Fruit fly (Drosophila melanogaster) whole organism, embryonic: ENCODE measurements around the gene HP1b.

Experiments used
- CG10321 ChIP-seq: fragments of 200-800 bp; sonication (Bioruptor generic); IDR thresholded peaks from 2 replicates; pipeline ENCODE4 v1.3.6; 2022; ENCODE audit warnings: missing biosample characterization, missing genetic modification characterization
- CG10959 ChIP-seq: fragments of 200-800 bp; sonication (Bioruptor generic); IDR thresholded peaks from 2 replicates; pipeline ENCODE4 v1.3.6; 2022; ENCODE audit warnings: missing biosample characterization, missing genetic modification characterization
- CG15011 ChIP-seq: fragments of 200-800 bp; sonication (Bioruptor generic); optimal IDR thresholded peaks from 3 replicates; lab custom pipeline; 2018; ENCODE audit warnings: missing biosample characterization, mild to moderate bottlenecking, missing genetic modification characterization
- CG15514 ChIP-seq: fragments of 200-800 bp; sonication (Bioruptor generic); optimal IDR thresholded peaks from 3 replicates; lab custom pipeline; 2017; ENCODE audit warnings: missing biosample characterization, missing genetic modification characterization, mild to moderate bottlenecking, moderate library complexity, missing genetic modification reagents
- CG2889 ChIP-seq: fragments of 200-800 bp; sonication (Bioruptor generic); IDR thresholded peaks from 3 replicates; pipeline ENCODE4 v1.3.6; 2022; ENCODE audit warnings: missing biosample characterization, missing genetic modification characterization
- CG33213 ChIP-seq: fragments of 200-800 bp; sonication (Bioruptor generic); optimal IDR thresholded peaks from 3 replicates; lab custom pipeline; 2016; ENCODE audit warnings: missing biosample characterization, missing genetic modification characterization
- CG34422 ChIP-seq: fragments of 200-800 bp; sonication (Bioruptor generic); IDR thresholded peaks from 3 replicates; pipeline ENCODE4 v1.3.6; 2022; ENCODE audit warnings: missing biosample characterization, missing genetic modification characterization
- CG4404 ChIP-seq: fragments of 200-800 bp; sonication (Bioruptor generic); IDR thresholded peaks from 2 replicates; pipeline ENCODE4 v1.3.6; 2022; ENCODE audit warnings: missing biosample characterization, missing genetic modification characterization
- CG6813 ChIP-seq: fragments of 200-800 bp; sonication (Bioruptor generic); optimal IDR thresholded peaks from 2 replicates; lab custom pipeline; 2017; ENCODE audit warnings: missing biosample characterization, missing genetic modification characterization, mild to moderate bottlenecking, moderate library complexity, missing genetic modification reagents
- CG8281 ChIP-seq: fragments of 200-800 bp; sonication (Bioruptor generic); optimal IDR thresholded peaks from 2 replicates; lab custom pipeline; 2018; ENCODE audit warnings: missing biosample characterization, mild to moderate bottlenecking, missing genetic modification characterization, moderate library complexity
- CG8478 ChIP-seq: fragments of >200 bp; optimal IDR thresholded peaks from 2 replicates; lab custom pipeline; 2018
- CG8765 ChIP-seq: fragments of 200-800 bp; sonication (Bioruptor generic); IDR thresholded peaks from 2 replicates; pipeline ENCODE4 v1.3.6; 2022; ENCODE audit warnings: missing biosample characterization, missing genetic modification characterization
- CG9817 ChIP-seq: fragments of 200-800 bp; sonication (Bioruptor generic); optimal IDR thresholded peaks from 2 replicates; lab custom pipeline; 2018; ENCODE audit warnings: missing biosample characterization, mild to moderate bottlenecking, missing genetic modification characterization, moderate library complexity
- Camta ChIP-seq: fragments of 200-800 bp; sonication (Bioruptor generic); optimal IDR thresholded peaks from 2 replicates; lab custom pipeline; 2016; ENCODE audit warnings: missing biosample characterization, missing genetic modification characterization
- D ChIP-seq, 2 experiments: fragments of 200-800 bp in 1 of 2; fragments of >200 bp in 1 of 2; sonication (Bioruptor generic) in 1 of 2; optimal IDR thresholded peaks; 2 replicates in 1 of 2; 3 replicates in 1 of 2; lab custom pipeline; 2017; ENCODE audit warnings: mild to moderate bottlenecking in 1 of 2, missing biosample characterization in 1 of 2, missing genetic modification characterization in 1 of 2, missing genetic modification reagents in 1 of 2
- Dll ChIP-seq: fragments of 200-800 bp; sonication (Bioruptor generic); IDR thresholded peaks from 4 replicates; pipeline ENCODE4 v1.3.6; 2022; ENCODE audit warnings: missing biosample characterization, missing genetic modification characterization; ENCODE audit not compliant: partially characterized antibody
- Doc3 ChIP-seq: fragments of 200-800 bp; sonication (Bioruptor generic); IDR thresholded peaks from 3 replicates; pipeline ENCODE4 v1.3.6; 2022; ENCODE audit warnings: missing biosample characterization, missing genetic modification characterization; ENCODE audit not compliant: partially characterized antibody
- ERR ChIP-seq: fragments of 200-800 bp; sonication (Bioruptor generic); optimal IDR thresholded peaks from 2 replicates; lab custom pipeline; 2016; ENCODE audit warnings: missing biosample characterization, missing genetic modification characterization
- HHEX ChIP-seq: fragments of 200-800 bp; sonication (Bioruptor generic); optimal IDR thresholded peaks from 3 replicates; lab custom pipeline; 2017; ENCODE audit warnings: missing biosample characterization, mild to moderate bottlenecking, missing genetic modification characterization, missing genetic modification reagents
- HLH3B ChIP-seq: fragments of 200-800 bp; sonication (Bioruptor generic); IDR thresholded peaks from 2 replicates; pipeline ENCODE4 v1.3.6; 2022; ENCODE audit warnings: missing biosample characterization, missing genetic modification characterization
- Med ChIP-seq: fragments of 200-800 bp; sonication (Bioruptor generic); peaks from one replicate; lab custom pipeline; 2016; ENCODE audit warnings: missing biosample characterization, missing genetic modification characterization, mild to moderate bottlenecking, inconsistent platforms, moderate library complexity
- NC2β ChIP-seq: fragments of 200-800 bp; sonication (Bioruptor generic); optimal IDR thresholded peaks from 2 replicates; lab custom pipeline; 2016; ENCODE audit warnings: missing biosample characterization, missing genetic modification characterization
- Nf-YB ChIP-seq: fragments of 200-800 bp; sonication (Bioruptor generic); optimal IDR thresholded peaks from 3 replicates; lab custom pipeline; 2019; ENCODE audit warnings: missing biosample characterization, mild to moderate bottlenecking, missing genetic modification characterization, moderate library complexity
- Side ChIP-seq: fragments of 200-800 bp; sonication (Bioruptor generic); optimal IDR thresholded peaks from 2 replicates; lab custom pipeline; 2016; ENCODE audit warnings: missing biosample characterization, missing genetic modification characterization
- Six4 ChIP-seq: fragments of 200-800 bp; sonication (Bioruptor generic); optimal IDR thresholded peaks from 2 replicates; lab custom pipeline; 2016; ENCODE audit warnings: missing biosample characterization, missing genetic modification characterization
- Xbp1 ChIP-seq: fragments of 200-800 bp; sonication (Bioruptor generic); optimal IDR thresholded peaks from 3 replicates; lab custom pipeline; 2016; ENCODE audit warnings: missing biosample characterization, mild to moderate bottlenecking, missing genetic modification characterization
- bigmax ChIP-seq: fragments of 200-800 bp; sonication (Bioruptor generic); optimal IDR thresholded peaks from 2 replicates; lab custom pipeline; 2018; ENCODE audit warnings: missing biosample characterization, mild to moderate bottlenecking, missing genetic modification characterization
- br ChIP-seq: fragments of >200 bp; optimal IDR thresholded peaks from 2 replicates; lab custom pipeline; 2017
- chif ChIP-seq, 2 experiments: fragments of 200-800 bp; sonication (Bioruptor generic); optimal IDR thresholded peaks; 3 replicates each; lab custom pipeline; 2016; ENCODE audit warnings: missing biosample characterization in 2 of 2, missing genetic modification characterization in 2 of 2
- chm ChIP-seq: fragments of 200-800 bp; sonication (Bioruptor generic); IDR thresholded peaks from 2 replicates; pipeline ENCODE4 v1.3.6; 2022; ENCODE audit warnings: missing biosample characterization, missing genetic modification characterization
- dmrt99B ChIP-seq: fragments of 200-800 bp; sonication (Bioruptor generic); optimal IDR thresholded peaks from 2 replicates; lab custom pipeline; 2018; ENCODE audit warnings: missing biosample characterization, mild to moderate bottlenecking, missing genetic modification characterization, moderate library complexity
- fru ChIP-seq: fragments of >200 bp; optimal IDR thresholded peaks from 2 replicates; lab custom pipeline; 2017
- gem ChIP-seq: fragments of 200-800 bp; sonication (Bioruptor generic); optimal IDR thresholded peaks from 2 replicates; lab custom pipeline; 2019; ENCODE audit warnings: missing biosample characterization, mild to moderate bottlenecking, missing genetic modification characterization, moderate library complexity
- gsb-n ChIP-seq: fragments of 200-800 bp; sonication (Bioruptor generic); optimal IDR thresholded peaks from 3 replicates; lab custom pipeline; 2018; ENCODE audit warnings: missing biosample characterization, mild to moderate bottlenecking, missing genetic modification characterization
- nau ChIP-seq: fragments of 200-800 bp; sonication (Bioruptor generic); optimal IDR thresholded peaks from 3 replicates; lab custom pipeline; 2017; ENCODE audit warnings: missing biosample characterization, mild to moderate bottlenecking, missing genetic modification characterization, missing genetic modification reagents
- nerfin-2 ChIP-seq: fragments of 200-800 bp; sonication (Bioruptor generic); IDR thresholded peaks from 2 replicates; pipeline ENCODE4 v1.3.6; 2022; ENCODE audit warnings: missing biosample characterization, missing genetic modification characterization; ENCODE audit not compliant: partially characterized antibody
- nmo ChIP-seq: fragments of 200-800 bp; sonication (Bioruptor generic); optimal IDR thresholded peaks from 2 replicates; lab custom pipeline; 2018; ENCODE audit warnings: missing biosample characterization, mild to moderate bottlenecking, missing genetic modification characterization, moderate library complexity
- nom ChIP-seq: fragments of 200-800 bp; sonication (Bioruptor generic); optimal IDR thresholded peaks from 2 replicates; lab custom pipeline; 2017; ENCODE audit warnings: missing biosample characterization, missing genetic modification characterization, mild to moderate bottlenecking, moderate library complexity, missing genetic modification reagents
- org-1 ChIP-seq: fragments of 200-800 bp; sonication (Bioruptor generic); optimal IDR thresholded peaks from 2 replicates; lab custom pipeline; 2017; ENCODE audit warnings: missing biosample characterization, missing genetic modification characterization
- pita ChIP-seq: fragments of 200-800 bp; sonication (Bioruptor generic); optimal IDR thresholded peaks from 2 replicates; lab custom pipeline; 2017; ENCODE audit warnings: missing biosample characterization, mild to moderate bottlenecking, missing genetic modification characterization
- pum ChIP-seq: fragments of 200-800 bp; sonication (Bioruptor generic); optimal IDR thresholded peaks from 2 replicates; lab custom pipeline; 2016; ENCODE audit warnings: missing biosample characterization, missing genetic modification characterization
- repo ChIP-seq: fragments of 200-800 bp; sonication (Bioruptor generic); optimal IDR thresholded peaks from 2 replicates; lab custom pipeline; 2016; ENCODE audit warnings: missing biosample characterization, missing genetic modification characterization
- salm ChIP-seq: fragments of 200-800 bp; sonication (Bioruptor generic); optimal IDR thresholded peaks from 2 replicates; lab custom pipeline; 2018; ENCODE audit warnings: missing biosample characterization, mild to moderate bottlenecking, missing genetic modification characterization
- slbo ChIP-seq: fragments of 200-800 bp; sonication (Bioruptor generic); IDR thresholded peaks from 2 replicates; pipeline ENCODE4 v1.3.6; 2022; ENCODE audit warnings: missing biosample characterization, missing genetic modification characterization
- slou ChIP-seq: fragments of 200-800 bp; sonication (Bioruptor generic); optimal IDR thresholded peaks from 3 replicates; lab custom pipeline; 2016; ENCODE audit warnings: missing biosample characterization, missing genetic modification characterization
- sna ChIP-seq: fragments of 200-800 bp; sonication (Bioruptor generic); IDR thresholded peaks from 2 replicates; pipeline ENCODE4 v1.3.6; 2022; ENCODE audit warnings: missing biosample characterization, missing genetic modification characterization; ENCODE audit not compliant: partially characterized antibody
- stwl ChIP-seq: fragments of 200-800 bp; sonication (Bioruptor generic); optimal IDR thresholded peaks from 3 replicates; lab custom pipeline; 2018; ENCODE audit warnings: missing biosample characterization, mild to moderate bottlenecking, missing genetic modification characterization, moderate library complexity
- tio ChIP-seq: fragments of 200-800 bp; sonication (Bioruptor generic); optimal IDR thresholded peaks from 2 replicates; lab custom pipeline; 2017; ENCODE audit warnings: missing biosample characterization, missing genetic modification characterization, inconsistent platforms
- wdn ChIP-seq: fragments of 200-800 bp; sonication (Bioruptor generic); IDR thresholded peaks from 2 replicates; pipeline ENCODE4 v1.3.6; 2022; ENCODE audit warnings: missing biosample characterization, missing genetic modification characterization
- z ChIP-seq: fragments of 200-800 bp; sonication (Bioruptor generic); IDR thresholded peaks from 3 replicates; pipeline ENCODE4 v1.3.6; 2022; ENCODE audit warnings: missing biosample characterization, missing genetic modification characterization
- zen2 ChIP-seq: fragments of 200-800 bp; sonication (Bioruptor generic); IDR thresholded peaks from 3 replicates; pipeline ENCODE4 v1.3.6; 2022; ENCODE audit warnings: missing biosample characterization, missing genetic modification characterization; ENCODE audit not compliant: partially characterized antibody

Gene HP1b

DNA sequence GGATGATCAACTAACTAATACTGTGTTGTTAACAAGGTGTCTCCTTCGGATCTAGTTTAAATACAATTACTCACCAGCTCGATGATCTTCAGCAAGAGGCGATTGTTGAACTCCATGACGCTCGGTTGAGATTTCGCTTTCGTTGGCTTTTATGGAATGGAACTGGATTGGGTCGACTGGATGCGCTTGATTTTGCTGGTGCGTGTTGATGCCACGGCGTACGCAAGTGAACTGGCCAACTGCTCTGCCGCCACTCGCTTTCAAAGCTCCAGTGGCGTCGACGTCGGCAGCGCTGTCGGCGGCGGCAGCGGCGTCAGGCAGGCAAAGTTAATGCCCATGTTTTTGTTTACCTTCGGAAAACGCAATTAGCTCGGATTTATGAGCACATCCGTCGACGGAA is 2.6 kb upstream of the HP1b start, which contains the start of gene CG44325 (continued):
- TF ChIP-seq nau (no peak), CG6813 (GFP tag; lab: Kevin White, UChicago) (no peak), HHEX (peak; percentile 2), br (lab: Kevin White, UChicago) (no peak), chif (GFP tag; optimal IDR thresholded peaks at IDR 0.05; lab: Kevin White, UChicago) (no peak), CG8478 (lab: Kevin White, UChicago) (no peak), Med (peak; percentile 88), nom (peak; percentile 81), Six4 (GFP tag; lab: Kevin White, UChicago) (no peak), CG10321 (GFP tag; lab: Robert Waterston, UW) (no peak), zen2 (no peak), org-1 (GFP tag; lab: Kevin White, UChicago) (no peak), wdn (GFP tag; lab: Robert Waterston, UW) (no peak), bigmax (no peak), sna (0 out of 2 replicates have a peak, but pooled peaks have one; percentile 21)
- TF ChIP-seq, all 482 proteins: peak for 61

DNA sequence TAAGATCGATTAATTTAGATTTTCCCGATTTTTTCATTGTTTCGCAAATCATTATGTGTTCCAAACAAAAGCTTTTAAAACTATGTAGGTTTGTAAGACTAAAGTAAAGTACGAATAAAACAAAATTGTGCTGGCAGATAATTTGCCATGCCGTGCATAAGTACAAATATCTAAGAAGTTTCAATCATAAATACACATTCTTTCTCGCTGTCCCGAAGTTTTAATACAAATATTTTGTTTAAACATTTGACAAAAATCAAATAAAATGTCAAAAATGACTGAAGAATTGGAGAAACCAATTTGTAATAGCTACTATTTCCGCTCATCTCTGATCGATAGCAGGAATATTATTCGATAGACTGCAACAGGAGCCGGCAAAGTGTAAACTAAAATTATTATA is 1.7 kb downstream of the HP1b start, which contains the start of gene APC4:
Gene APC4, plus strand, starts transcription at position 332 of the 400 bp plus-strand sequence.
- TF ChIP-seq CG15011 (GFP tag; lab: Kevin White, UChicago) (no peak), CG10959 (no peak), chm (GFP tag; lab: Robert Waterston, UW) (no peak), stwl (no peak), nerfin-2 (GFP tag; lab: Robert Waterston, UW) (no peak), Doc3 (GFP tag; lab: Robert Waterston, UW) (no peak), Dll (GFP tag; lab: Robert Waterston, UW) (no peak), gsb-n (tag; lab: Kevin White, UChicago) (no peak), ERR (GFP tag; lab: Kevin White, UChicago) (no peak), CG33213 (no peak), CG15514 (GFP tag; lab: Kevin White, UChicago) (peak; percentile 25), z (GFP tag; lab: Robert Waterston, UW) (no peak), dmrt99B (tag; lab: Kevin White, UChicago) (no peak), HLH3B (GFP tag; lab: Robert Waterston, UW) (no peak), gem (tag; lab: Kevin White, UChicago) (no peak), Xbp1 (GFP tag; lab: Kevin White, UChicago) (peak; percentile 30), Nf-YB (no peak), pita (GFP tag; lab: Kevin White, UChicago) (no peak), Camta (GFP tag; lab: Kevin White, UChicago) (peak; percentile 30), tio (GFP tag; lab: Kevin White, UChicago) (no peak), CG10321 (GFP tag; lab: Robert Waterston, UW) (no peak), salm (tag; lab: Kevin White, UChicago) (no peak), CG34422 (no peak), NC2β (no peak), Side (GFP tag; lab: Kevin White, UChicago) (no peak), slou (no peak), fru (lab: Kevin White, UChicago) (no peak), CG4404 (GFP tag; lab: Robert Waterston, UW) (no peak), CG8765 (GFP tag; lab: Robert Waterston, UW) (no peak), pum (GFP tag; lab: Kevin White, UChicago) (peak; percentile 11), repo (GFP tag; lab: Kevin White, UChicago) (no peak), slbo (GFP tag; lab: Robert Waterston, UW) (peak; percentile 16; the same call in 1 of the 2 replicates), nmo (peak; percentile 49), CG8281 (tag; lab: Kevin White, UChicago) (no peak), CG2889 (GFP tag; lab: Robert Waterston, UW) (no peak), CG9817 (tag; lab: Kevin White, UChicago) (peak; percentile 31), D (optimal IDR thresholded peaks at IDR 0.05; lab: Kevin White, UChicago) (no peak), D (GFP tag; optimal IDR thresholded peaks at IDR 0.05; lab: Kevin White, UChicago) (no peak), br (lab: Kevin White, UChicago) (no peak)
